Worm (Caenorhabditis elegans) whole organism, L2 larva: ENCODE data around the gene ptr-4.

Source experiments
- C34F6.9 ChIP-seq: fragments of 150-350 bp; optimal IDR thresholded peaks from 2 replicates; lab custom pipeline; 2014; ENCODE audit warnings: missing biosample characterization, missing genetic modification characterization
- R02D3.7 ChIP-seq: fragments of 150-350 bp; optimal IDR thresholded peaks from 2 replicates; lab custom pipeline; 2014; ENCODE audit warnings: missing biosample characterization, missing genetic modification characterization
- Y55F3AM.14 ChIP-seq: fragments of 200-800 bp; sonication (Bioruptor generic); optimal IDR thresholded peaks from 2 replicates; lab custom pipeline; 2018; ENCODE audit warnings: mild to moderate bottlenecking, missing genetic modification characterization, missing compliant biosample characterization
- ZK546.5 ChIP-seq: sonication (generic microtip); optimal IDR thresholded peaks from 2 replicates; lab custom pipeline; 2017; ENCODE audit warnings: missing biosample characterization, missing genetic modification characterization
- alr-1 ChIP-seq: fragments of 150-350 bp; optimal IDR thresholded peaks from 2 replicates; lab custom pipeline; 2014; ENCODE audit warnings: missing biosample characterization, missing genetic modification characterization
- aly-2 ChIP-seq: fragments of 150-350 bp; optimal IDR thresholded peaks from 2 replicates; lab custom pipeline; 2014; ENCODE audit warnings: missing biosample characterization, missing genetic modification characterization
- ama-1 ChIP-seq: fragments of 150-350 bp; optimal IDR thresholded peaks from 2 replicates; lab custom pipeline; 2018; ENCODE audit warnings: inconsistent platforms
- blmp-1 ChIP-seq: sonication (generic microtip); optimal IDR thresholded peaks from 2 replicates; lab custom pipeline; 2017; ENCODE audit warnings: missing genetic modification characterization, mild to moderate bottlenecking, missing compliant biosample characterization, antibody characterized with exemption, moderate library complexity; ENCODE audit not compliant: insufficient read depth
- ceh-16 ChIP-seq: fragments of 150-350 bp; optimal IDR thresholded peaks from 2 replicates; lab custom pipeline; 2014; ENCODE audit warnings: missing biosample characterization, missing genetic modification characterization
- ceh-82 ChIP-seq: fragments of 150-350 bp; optimal IDR thresholded peaks from 2 replicates; lab custom pipeline; 2014; ENCODE audit warnings: missing biosample characterization, missing genetic modification characterization
- dmd-4 ChIP-seq: sonication (generic microtip); optimal IDR thresholded peaks from 2 replicates; lab custom pipeline; 2017; ENCODE audit warnings: missing biosample characterization, missing genetic modification characterization
- egl-27 ChIP-seq: sonication (generic microtip); optimal IDR thresholded peaks from 3 replicates; lab custom pipeline; 2017; ENCODE audit warnings: missing biosample characterization, missing genetic modification reagents, missing genetic modification characterization
- elt-1 ChIP-seq: fragments of 150-350 bp; optimal IDR thresholded peaks from 2 replicates; lab custom pipeline; 2014; ENCODE audit warnings: missing biosample characterization, missing genetic modification characterization
- elt-3 ChIP-seq: sonication (generic microtip); optimal IDR thresholded peaks from 2 replicates; lab custom pipeline; 2017; ENCODE audit warnings: missing biosample characterization, missing genetic modification characterization
- fos-1 ChIP-seq: fragments of 150-350 bp; optimal IDR thresholded peaks from 2 replicates; lab custom pipeline; 2014; ENCODE audit warnings: missing biosample characterization, missing genetic modification characterization
- gmeb-1 ChIP-seq: fragments of 150-350 bp; optimal IDR thresholded peaks from 2 replicates; lab custom pipeline; 2014; ENCODE audit warnings: missing biosample characterization, missing genetic modification characterization
- lin-11 ChIP-seq: fragments of 150-350 bp; sonication (generic microtip); optimal IDR thresholded peaks from 2 replicates; lab custom pipeline; 2014; ENCODE audit warnings: missing biosample characterization, missing genetic modification characterization, inconsistent platforms, mixed read lengths
- lin-13 ChIP-seq: fragments of 150-350 bp; optimal IDR thresholded peaks from 2 replicates; lab custom pipeline; 2014; ENCODE audit warnings: missing biosample characterization, missing genetic modification reagents, missing genetic modification characterization
- lin-39 ChIP-seq: fragments of 150-350 bp; optimal IDR thresholded peaks from 2 replicates; lab custom pipeline; 2014; ENCODE audit warnings: missing biosample characterization, missing genetic modification reagents, missing genetic modification characterization
- lsy-2 ChIP-seq, 2 experiments: fragments of 150-350 bp in 1 of 2; sonication (generic microtip) in 1 of 2; optimal IDR thresholded peaks; 2 replicates each; lab custom pipeline; 2014 to 2017; ENCODE audit warnings: missing biosample characterization in 2 of 2, missing genetic modification characterization in 2 of 2
- mab-5 ChIP-seq: fragments of 150-350 bp; optimal IDR thresholded peaks from 2 replicates; lab custom pipeline; 2014; ENCODE audit warnings: missing biosample characterization, missing genetic modification characterization
- mbf-1 ChIP-seq: sonication (generic microtip); optimal IDR thresholded peaks from 2 replicates; lab custom pipeline; 2017; ENCODE audit warnings: missing biosample characterization, missing genetic modification characterization
- mdl-1 ChIP-seq, 2 experiments: fragments of 150-350 bp in 1 of 2; sonication (generic microtip) in 1 of 2; optimal IDR thresholded peaks; 2 replicates each; lab custom pipeline; 2017; ENCODE audit warnings: missing biosample characterization in 2 of 2, missing genetic modification characterization in 2 of 2
- nhr-10 ChIP-seq: sonication (generic microtip); optimal IDR thresholded peaks from 2 replicates; lab custom pipeline; 2017; ENCODE audit warnings: missing biosample characterization, missing genetic modification characterization
- nhr-12 ChIP-seq: fragments of 150-350 bp; optimal IDR thresholded peaks from 2 replicates; lab custom pipeline; 2014; ENCODE audit warnings: missing biosample characterization, missing genetic modification characterization
- nhr-129 ChIP-seq: fragments of 150-350 bp; optimal IDR thresholded peaks from 2 replicates; lab custom pipeline; 2014; ENCODE audit warnings: missing biosample characterization, missing genetic modification characterization
- nhr-21 ChIP-seq: fragments of 150-350 bp; optimal IDR thresholded peaks from 2 replicates; lab custom pipeline; 2014; ENCODE audit warnings: missing biosample characterization, missing genetic modification characterization
- nhr-23 ChIP-seq: fragments of 150-350 bp; optimal IDR thresholded peaks from 2 replicates; lab custom pipeline; 2014; ENCODE audit warnings: missing biosample characterization, missing genetic modification reagents, missing genetic modification characterization
- nhr-237 ChIP-seq: fragments of 150-350 bp; optimal IDR thresholded peaks from 2 replicates; lab custom pipeline; 2014; ENCODE audit warnings: missing biosample characterization, missing genetic modification characterization
- nhr-25 ChIP-seq: fragments of 150-350 bp; sonication (generic microtip); optimal IDR thresholded peaks from 3 replicates; lab custom pipeline; 2014; ENCODE audit warnings: missing biosample characterization, missing genetic modification characterization
- nhr-6 ChIP-seq: fragments of 150-350 bp; optimal IDR thresholded peaks from 2 replicates; lab custom pipeline; 2014; ENCODE audit warnings: missing biosample characterization, missing genetic modification characterization
- nhr-77 ChIP-seq: fragments of 150-350 bp; optimal IDR thresholded peaks from 2 replicates; lab custom pipeline; 2014; ENCODE audit warnings: missing biosample characterization, missing genetic modification characterization
- peb-1 ChIP-seq: fragments of 150-350 bp; optimal IDR thresholded peaks from 2 replicates; lab custom pipeline; 2014; ENCODE audit warnings: missing biosample characterization, missing genetic modification characterization
- sem-4 ChIP-seq: fragments of 150-350 bp; optimal IDR thresholded peaks from 2 replicates; lab custom pipeline; 2014; ENCODE audit warnings: missing biosample characterization, missing genetic modification reagents, missing genetic modification characterization
- skn-1 ChIP-seq: sonication (generic microtip); optimal IDR thresholded peaks from 2 replicates; lab custom pipeline; 2017; ENCODE audit warnings: missing biosample characterization, missing genetic modification characterization
- sma-3 ChIP-seq: sonication (generic microtip); optimal IDR thresholded peaks from 2 replicates; lab custom pipeline; 2016; ENCODE audit warnings: missing genetic modification reagents, missing genetic modification characterization, missing compliant biosample characterization
- sma-9 ChIP-seq, 2 experiments: fragments of 150-350 bp in 1 of 2; sonication (generic microtip) in 1 of 2; optimal IDR thresholded peaks; 2 replicates each; lab custom pipeline; 2014 to 2016; ENCODE audit warnings: missing genetic modification characterization in 2 of 2, mild to moderate bottlenecking in 1 of 2, missing biosample characterization in 1 of 2, missing compliant biosample characterization in 1 of 2, missing genetic modification reagents in 1 of 2, moderate library complexity in 1 of 2
- snpc-4 ChIP-seq: fragments of 150-350 bp; optimal IDR thresholded peaks from 2 replicates; lab custom pipeline; 2014; ENCODE audit warnings: missing biosample characterization, missing genetic modification characterization
- unc-39 ChIP-seq: fragments of 150-350 bp; optimal IDR thresholded peaks from 2 replicates; lab custom pipeline; 2014; ENCODE audit warnings: missing biosample characterization, missing genetic modification characterization
- unc-55 ChIP-seq: fragments of 150-350 bp; sonication (generic microtip); optimal IDR thresholded peaks from 3 replicates; lab custom pipeline; 2014; ENCODE audit warnings: missing biosample characterization, missing genetic modification reagents, missing genetic modification characterization
- unc-62 ChIP-seq: fragments of 150-350 bp; optimal IDR thresholded peaks from 2 replicates; lab custom pipeline; 2014; ENCODE audit warnings: missing biosample characterization, missing genetic modification reagents, missing genetic modification characterization
- zag-1 ChIP-seq: fragments of 150-350 bp; optimal IDR thresholded peaks from 2 replicates; lab custom pipeline; 2014; ENCODE audit warnings: missing biosample characterization, missing genetic modification characterization
- ztf-11 ChIP-seq: sonication (generic microtip); optimal IDR thresholded peaks from 2 replicates; lab custom pipeline; 2017; ENCODE audit warnings: missing biosample characterization, missing genetic modification characterization
- ztf-4 ChIP-seq: fragments of 150-350 bp; optimal IDR thresholded peaks from 2 replicates; lab custom pipeline; 2014; ENCODE audit warnings: missing biosample characterization, missing genetic modification characterization

Gene ptr-4

DNA sequence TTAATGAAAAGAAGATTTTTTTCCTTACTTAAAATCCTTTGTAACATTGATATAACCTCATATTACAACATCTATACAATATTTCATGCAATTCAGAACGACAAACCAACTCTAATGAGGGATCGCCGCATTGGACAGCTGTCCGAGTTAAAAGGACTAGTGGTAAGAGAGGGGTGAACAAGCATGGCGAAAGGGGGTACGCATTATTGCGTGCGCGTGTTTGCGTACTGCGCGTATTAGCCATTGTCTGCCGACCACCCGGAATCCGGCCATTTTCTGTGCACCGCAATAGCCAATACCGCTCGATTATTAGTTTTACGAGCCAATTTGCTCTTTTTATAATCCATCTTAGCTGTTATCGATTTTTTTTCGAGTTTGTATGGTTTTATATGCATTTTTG lies 31.8 kb upstream of the ptr-4 start, which contains the start of gene C15H9.4 (continued):
- TF ChIP-seq lin-11 (tag; lab: Kevin White, UChicago) = peak; percentile 1
- TF ChIP-seq nhr-237 = no peak
- TF ChIP-seq ceh-16 (tag; lab: Kevin White, UChicago) = no peak
- peak; percentile 3 for TF ChIP-seq sma-3
- TF ChIP-seq nhr-6 (tag; lab: Kevin White, UChicago) = no peak
- TF ChIP-seq mbf-1 = no peak
- TF ChIP-seq gmeb-1 (tag; lab: Kevin White, UChicago) = no peak
- TF ChIP-seq sem-4 (tag; lab: Kevin White, UChicago) = no peak
- no peak for TF ChIP-seq ztf-11 (tag; lab: Kevin White, UChicago)
- no peak for TF ChIP-seq snpc-4 (tag; lab: Kevin White, UChicago)

DNA sequence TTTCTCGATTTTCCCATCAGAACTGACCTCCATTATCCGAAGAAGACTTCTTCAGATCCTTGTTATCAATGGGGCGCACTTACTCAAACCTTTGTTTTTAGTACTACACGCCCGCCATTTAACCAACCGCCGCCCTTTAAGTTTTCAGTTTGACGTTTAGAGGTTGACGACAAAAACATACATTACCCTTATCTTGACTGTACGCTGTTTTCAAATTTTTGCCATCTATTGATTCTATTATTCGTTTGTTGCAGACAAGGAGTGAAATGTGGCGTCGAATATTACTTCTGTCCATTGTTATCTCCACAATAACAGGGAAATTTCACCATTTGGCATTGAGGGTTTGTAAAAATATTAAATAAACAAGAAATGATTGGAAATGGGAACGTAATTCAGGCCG lies 27.3 kb upstream of the ptr-4 start, which contains the start of gene C15H9.5:
Gene C15H9.5, plus strand, starts transcription at position 255 of the 400 bp plus-strand sequence.
- TF ChIP-seq elt-3 (tag; lab: Kevin White, UChicago) (no peak), nhr-129 (peak; percentile 14), peb-1 (tag; lab: Kevin White, UChicago) (no peak), nhr-6 (tag; lab: Kevin White, UChicago) (no peak), mdl-1 (tag; optimal IDR thresholded peaks at IDR 0.05; lab: Kevin White, UChicago) (no peak), C34F6.9 (tag; lab: Kevin White, UChicago) (peak; percentile 7), blmp-1 (no peak)
- TF ChIP-seq, all 48 proteins: peak for 2

DNA sequence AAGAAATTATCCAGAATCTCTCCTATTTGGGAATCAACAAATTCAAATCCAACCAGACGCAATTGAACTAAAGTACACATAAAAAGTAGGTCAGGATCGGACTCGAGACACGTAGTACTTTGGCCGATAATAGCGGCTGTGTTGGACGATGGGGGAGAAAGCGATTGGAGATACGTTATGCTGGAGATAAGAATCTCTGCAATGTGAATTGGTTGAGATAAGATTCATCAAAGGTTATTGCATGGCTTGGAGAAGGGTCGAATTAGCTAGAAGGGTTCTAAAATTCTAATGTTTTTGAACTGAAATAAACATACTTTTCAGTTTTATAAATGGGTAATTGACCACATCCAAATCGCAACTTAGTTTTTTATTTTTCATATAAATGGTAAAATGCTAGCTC lies 26.7 kb upstream of the ptr-4 start:
- peak; percentile 95 for TF ChIP-seq elt-1
- no peak for TF ChIP-seq lsy-2 (tag; optimal IDR thresholded peaks at IDR 0.05; lab: Kevin White, UChicago)
- peak; percentile 84 for TF ChIP-seq ceh-16 (tag; lab: Kevin White, UChicago)
- no peak for TF ChIP-seq gmeb-1 (tag; lab: Kevin White, UChicago)
- TF ChIP-seq sem-4 (tag; lab: Kevin White, UChicago) = peak; percentile 27
- peak; percentile 71 for TF ChIP-seq blmp-1
- TF ChIP-seq sma-9 (GFP tag; optimal IDR thresholded peaks at IDR 0.05; lab: Kevin White, UChicago) = peak; percentile 82
- no peak for TF ChIP-seq sma-9 (tag; optimal IDR thresholded peaks at IDR 0.05; lab: Kevin White, UChicago)

DNA sequence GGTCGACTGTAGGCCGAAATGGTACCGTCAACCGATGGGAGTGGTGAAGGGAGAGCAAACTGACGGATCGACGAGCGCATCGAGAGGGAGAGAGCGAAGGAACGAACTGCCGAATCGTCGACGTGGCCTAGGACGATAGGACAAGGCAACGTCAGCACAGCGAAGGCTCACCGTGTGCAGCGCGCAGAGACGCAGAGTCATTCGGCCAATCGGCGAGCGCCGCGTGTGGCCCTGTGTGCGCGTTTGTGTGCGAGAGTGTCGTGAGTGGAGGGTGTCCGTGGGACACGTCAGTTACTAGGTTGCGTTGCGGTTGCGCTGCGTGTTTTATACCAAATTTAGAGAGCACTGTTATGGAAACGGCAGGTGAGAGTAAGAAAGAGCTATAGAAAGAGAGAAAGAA lies 26.2 kb upstream of the ptr-4 start, which contains the start of gene hsp-3:
Gene hsp-3, minus strand, starts transcription at position 158 of the 400 bp plus-strand sequence.
- TF ChIP-seq C34F6.9 (tag; lab: Kevin White, UChicago) (peak; percentile 94), R02D3.7 (peak; percentile 26), ztf-11 (tag; lab: Kevin White, UChicago) (no peak), nhr-237 (peak; percentile 73), nhr-21 (tag; lab: Kevin White, UChicago) (peak; percentile 96), peb-1 (tag; lab: Kevin White, UChicago) (no peak), ZK546.5 (tag; lab: Kevin White, UChicago) (peak; percentile 24), unc-55 (peak; percentile 98), unc-62 (peak; percentile 47), zag-1 (tag; lab: Kevin White, UChicago) (peak; percentile 80), aly-2 (no peak), blmp-1 (peak; percentile 74), snpc-4 (tag; lab: Kevin White, UChicago) (peak; percentile 69), skn-1 (tag; lab: Kevin White, UChicago) (no peak), mdl-1 (tag; optimal IDR thresholded peaks at IDR 0.05; lab: Kevin White, UChicago) (peak; percentile 76 to 88), sma-9 (GFP tag; optimal IDR thresholded peaks at IDR 0.05; lab: Kevin White, UChicago) (peak; percentile 97), sma-9 (tag; optimal IDR thresholded peaks at IDR 0.05; lab: Kevin White, UChicago) (no peak), ama-1 (lab: Kevin White, UChicago) (no peak), elt-1 (peak; percentile 50), alr-1 (tag; lab: Kevin White, UChicago) (no peak), nhr-77 (tag; lab: Kevin White, UChicago) (peak; percentile 77), elt-3 (tag; lab: Kevin White, UChicago) (no peak), lin-39 (no peak), nhr-25 (tag; lab: Kevin White, UChicago) (peak; percentile 92), dmd-4 (no peak), ztf-4 (tag; lab: Kevin White, UChicago) (peak; percentile 86), mab-5 (peak; percentile 94), nhr-129 (peak; percentile 98), nhr-12 (peak; percentile 9), mbf-1 (no peak), ceh-82 (peak; percentile 78), ceh-16 (tag; lab: Kevin White, UChicago) (peak; percentile 97), fos-1 (peak; percentile 96), lin-13 (peak; percentile 93), Y55F3AM.14 (GFP tag; lab: Kevin White, UChicago) (peak; percentile 88), unc-39 (peak; percentile 53), nhr-23 (tag; lab: Kevin White, UChicago) (peak; percentile 40), nhr-10 (tag; lab: Kevin White, UChicago) (peak; percentile 64), nhr-6 (tag; lab: Kevin White, UChicago) (peak; percentile 85), sma-3 (peak; percentile 98), gmeb-1 (tag; lab: Kevin White, UChicago) (peak; percentile 86), egl-27 (tag; lab: Kevin White, UChicago) (peak; percentile 88)
